Worm (Caenorhabditis elegans) whole organism, young adult: Measurements from ENCODE around the gene ZC196.9.

ENCODE experiments used
- F23B12.7 ChIP-seq: sonication (generic microtip); optimal IDR thresholded peaks from 2 replicates; lab custom pipeline; 2017; ENCODE audit warnings: missing genetic modification characterization, mild to moderate bottlenecking, missing compliant biosample characterization, antibody characterized with exemption, moderate library complexity; ENCODE audit not compliant: insufficient read depth
- ccch-3 ChIP-seq: fragments of 200-800 bp; sonication (Bioruptor generic); optimal IDR thresholded peaks from 2 replicates; lab custom pipeline; 2018; ENCODE audit warnings: mild to moderate bottlenecking, missing genetic modification characterization, missing compliant biosample characterization
- chd-7 ChIP-seq: sonication (generic microtip); optimal IDR thresholded peaks from 2 replicates; lab custom pipeline; 2016; ENCODE audit warnings: mild to moderate bottlenecking, missing genetic modification characterization, moderate library complexity, missing compliant biosample characterization
- lin-54 ChIP-seq: fragments of 200-800 bp; sonication (Bioruptor generic); optimal IDR thresholded peaks from 2 replicates; lab custom pipeline; 2018; ENCODE audit warnings: mild to moderate bottlenecking, missing genetic modification characterization, missing compliant biosample characterization
- nhr-120 ChIP-seq: fragments of 200-800 bp; sonication (Bioruptor generic); IDR thresholded peaks from 2 replicates; pipeline ENCODE4 v1.3.6; 2022; ENCODE audit warnings: missing genetic modification characterization, missing compliant biosample characterization
- pha-4 ChIP-seq: fragments of 150-350 bp; sonication (generic microtip); optimal IDR thresholded peaks from 2 replicates; lab custom pipeline; 2014; ENCODE audit warnings: missing biosample characterization, missing genetic modification reagents, missing genetic modification characterization
- snpc-1.1 ChIP-seq: sonication (generic microtip); optimal IDR thresholded peaks from 2 replicates; lab custom pipeline; 2017; ENCODE audit warnings: missing genetic modification characterization, mild to moderate bottlenecking, missing compliant biosample characterization, antibody characterized with exemption, moderate library complexity, missing genotype, missing genetic modification reagents; ENCODE audit not compliant: insufficient read depth

- no peak for TF ChIP-seq nhr-120
- no peak for TF ChIP-seq F23B12.7 (tag; lab: Kevin White, UChicago)
- no peak for TF ChIP-seq ccch-3 (GFP tag; lab: Kevin White, UChicago)
- TF ChIP-seq lin-54: no peak
- no peak for TF ChIP-seq pha-4
- no peak for TF ChIP-seq snpc-1.1 (tag; lab: Kevin White, UChicago)
- no peak for TF ChIP-seq chd-7 (tag; lab: Kevin White, UChicago)
Observed at ce11 chrV:8730991-8731390, 4.0 kb upstream of the ZC196.9 start.
